Fruit fly (Drosophila melanogaster): ENCODE data around the gene mnb.
A peak's percentile ranks its signal among the peaks of the same experiment; 100 is the strongest.

The mnb gene

DNA sequence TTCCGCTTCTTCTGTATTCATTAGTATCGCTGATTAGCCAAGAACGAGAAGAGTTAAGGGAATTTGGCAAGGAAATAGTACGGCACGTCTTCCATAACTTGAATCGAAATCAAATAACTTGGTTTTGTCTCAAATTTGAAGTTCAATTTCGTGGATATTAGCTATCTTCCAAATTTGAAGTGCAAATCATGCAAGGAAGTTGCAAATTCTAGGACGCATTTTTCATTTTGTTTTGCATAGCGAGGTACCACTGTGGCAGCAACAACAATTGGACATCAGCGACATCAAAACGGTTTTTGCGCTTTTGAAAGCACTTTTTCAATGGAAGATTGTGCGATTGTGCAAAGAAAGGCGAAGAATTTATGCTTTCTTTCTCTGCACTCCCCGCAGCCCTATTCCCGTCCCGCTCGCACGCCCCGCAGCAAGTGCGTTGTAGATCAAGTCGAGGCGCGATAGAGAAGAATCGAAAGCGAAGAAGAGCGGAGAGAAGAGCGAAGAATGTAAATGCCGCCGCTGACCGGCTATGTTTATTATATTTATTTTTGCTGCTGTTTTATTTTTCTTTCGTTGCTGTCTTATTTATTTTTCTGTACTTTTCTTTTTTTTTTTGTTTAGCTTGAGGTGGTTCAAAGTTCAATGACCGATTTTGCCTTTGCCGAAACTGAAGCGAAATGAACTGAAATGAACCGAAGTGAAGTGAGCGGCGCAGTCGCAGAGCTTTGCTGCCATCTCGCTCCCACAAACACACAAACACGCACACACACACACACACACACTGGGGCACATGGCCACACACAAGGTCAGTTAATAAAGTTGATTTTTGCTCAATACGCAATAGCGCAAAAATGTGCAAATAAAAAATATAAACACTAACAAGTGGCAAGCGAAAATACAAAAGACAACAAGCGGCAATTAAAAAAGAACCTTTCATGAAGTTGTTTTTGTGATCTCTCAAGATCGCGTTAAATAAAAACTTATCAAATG, 5.6 kb downstream of the mnb start (continued):
- no peak for TF ChIP-seq Doc2 (GFP tag; IDR thresholded peaks at IDR 0.05)
- peak; percentile 48 for TF ChIP-seq D19B (GFP tag; optimal IDR thresholded peaks at IDR 0.05)
- TF ChIP-seq lab (GFP tag; optimal IDR thresholded peaks at IDR 0.05) = peak; percentile 76
- TF ChIP-seq CG13296 (GFP tag; optimal IDR thresholded peaks at IDR 0.05) = peak; percentile 17
- peak; percentile 89 for TF ChIP-seq zfh2 (GFP tag; optimal IDR thresholded peaks at IDR 0.05)
- peak; percentile 39 for TF ChIP-seq CG16863 (GFP tag; optimal IDR thresholded peaks at IDR 0.05)
- TF ChIP-seq ro (GFP tag; IDR thresholded peaks at IDR 0.05) = no peak
- no peak for TF ChIP-seq knrl (GFP tag; IDR thresholded peaks at IDR 0.05; ENCODE audit: partially characterized antibody)
- peak; percentile 40 for TF ChIP-seq Hsf (GFP tag; optimal IDR thresholded peaks at IDR 0.05)
- no peak for TF ChIP-seq Ravus (GFP tag; IDR thresholded peaks at IDR 0.05)
- no peak for TF ChIP-seq CG12104 (GFP tag; optimal IDR thresholded peaks at IDR 0.05)
- TF ChIP-seq Kr (GFP tag; optimal IDR thresholded peaks at IDR 0.05) = no peak
- TF ChIP-seq CG10267 (tag; optimal IDR thresholded peaks at IDR 0.05) = no peak
- TF ChIP-seq nau (GFP tag; optimal IDR thresholded peaks at IDR 0.05) = no peak
- no peak for TF ChIP-seq CG17568 (GFP tag; optimal IDR thresholded peaks at IDR 0.05)
- no peak; the same call in 1 of the 2 replicates for TF ChIP-seq Nf-YA (GFP tag; IDR thresholded peaks at IDR 0.05)
- TF ChIP-seq onecut (GFP tag; IDR thresholded peaks at IDR 0.05) = 0 out of 2 replicates have a peak, but pooled peaks have one; percentile 8
- TF ChIP-seq tup (GFP tag; optimal IDR thresholded peaks at IDR 0.05) = no peak
- peak; percentile 32 for TF ChIP-seq pnt (GFP tag; optimal IDR thresholded peaks at IDR 0.05)
- peak; percentile 52 for TF ChIP-seq Hmx (GFP tag; optimal IDR thresholded peaks at IDR 0.05)
- no peak for TF ChIP-seq croc (GFP tag; conservative IDR thresholded peaks at IDR 0.05)
- TF ChIP-seq zen2 (GFP tag; IDR thresholded peaks at IDR 0.05; ENCODE audit: partially characterized antibody) = no peak
- TF ChIP-seq emc (GFP tag; optimal IDR thresholded peaks at IDR 0.05) = peak; percentile 51
- no peak for TF ChIP-seq CG13894 (tag; optimal IDR thresholded peaks at IDR 0.05)
- no peak for TF ChIP-seq Mes4 (GFP tag; optimal IDR thresholded peaks at IDR 0.05)
- peak; percentile 20 for TF ChIP-seq ATbp (GFP tag; optimal IDR thresholded peaks at IDR 0.05)
- TF ChIP-seq sug (tag; optimal IDR thresholded peaks at IDR 0.05) = peak; percentile 0
- peak; percentile 62 for TF ChIP-seq CG16815 (GFP tag; optimal IDR thresholded peaks at IDR 0.05)
- TF ChIP-seq CG30431 (GFP tag; optimal IDR thresholded peaks at IDR 0.05) = no peak
- TF ChIP-seq zfh1 (GFP tag; IDR thresholded peaks at IDR 0.05) = peak; percentile 33; the same call in 1 of the 3 replicates
- no peak for TF ChIP-seq eyg (GFP tag; optimal IDR thresholded peaks at IDR 0.05)
- no peak for TF ChIP-seq Nf-YC (tag; optimal IDR thresholded peaks at IDR 0.05)
- peak; percentile 60 for TF ChIP-seq Fer3 (tag; optimal IDR thresholded peaks at IDR 0.05)
- TF ChIP-seq CG32532 (GFP tag; IDR thresholded peaks at IDR 0.05) = peak; percentile 74
- TF ChIP-seq cg (GFP tag; optimal IDR thresholded peaks at IDR 0.05) = peak; percentile 44
- peak; percentile 32 for TF ChIP-seq tin (GFP tag; optimal IDR thresholded peaks at IDR 0.05)
- peak in 1 of 2 experiments; percentile 83 for TF ChIP-seq eve (GFP tag; optimal IDR thresholded peaks at IDR 0.05)
- no peak for TF ChIP-seq dm (GFP tag; optimal IDR thresholded peaks at IDR 0.05)
- no peak for TF ChIP-seq Poxn (GFP tag; IDR thresholded peaks at IDR 0.05)
- TF ChIP-seq gem (tag; optimal IDR thresholded peaks at IDR 0.05) = peak; percentile 66
- TF ChIP-seq ci (GFP tag; IDR thresholded peaks at IDR 0.05) = no peak
- TF ChIP-seq hth (optimal IDR thresholded peaks at IDR 0.05) = no peak
- no peak for TF ChIP-seq kni (GFP tag; optimal IDR thresholded peaks at IDR 0.05)
- peak; percentile 33 for TF ChIP-seq scrt (GFP tag; optimal IDR thresholded peaks at IDR 0.05)
- TF ChIP-seq sim (GFP tag; IDR thresholded peaks at IDR 0.05) = no peak
- TF ChIP-seq Abd-B (GFP tag; optimal IDR thresholded peaks at IDR 0.05) = peak; percentile 32
- peak; percentile 65; the same call in 1 of the 2 replicates for TF ChIP-seq ranshi (GFP tag; IDR thresholded peaks at IDR 0.05)
- TF ChIP-seq CG18476 (GFP tag; optimal IDR thresholded peaks at IDR 0.05) = no peak
- no peak for TF ChIP-seq Dad (GFP tag; optimal IDR thresholded peaks at IDR 0.05)

Data from whole organism, embryonic.